Fruit fly (Drosophila melanogaster): ENCODE data around the gene Sfp24Bb.

Sfp24Bb gene

DNA sequence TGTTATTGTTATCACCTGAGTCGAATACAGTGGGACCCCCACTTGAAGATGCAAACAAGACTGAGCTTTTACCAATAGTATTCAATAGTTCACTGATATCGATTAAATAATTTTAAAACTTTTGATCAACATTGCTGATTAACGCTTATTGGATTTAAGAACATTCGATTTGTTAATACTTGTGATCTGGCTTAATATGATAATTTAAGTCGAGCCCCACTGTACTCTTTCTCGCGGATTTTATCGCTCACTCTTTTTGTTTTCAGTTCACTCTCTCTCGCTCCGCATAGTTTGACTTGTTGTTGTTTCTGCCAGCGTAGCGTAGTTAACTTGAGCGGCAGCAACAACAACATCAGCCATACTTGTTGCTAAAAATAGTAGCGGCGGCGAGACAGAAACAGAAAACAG lies 13.9 kb downstream of the Sfp24Bb start (continued):
- peak; percentile 95 for TF ChIP-seq CG8359 (GFP tag; optimal IDR thresholded peaks at IDR 0.05; ENCODE audit: borderline replicate concordance)
- TF ChIP-seq CG4404 (GFP tag; IDR thresholded peaks at IDR 0.05), result peak; percentile 95
- peak; percentile 91 for TF ChIP-seq tup (GFP tag; optimal IDR thresholded peaks at IDR 0.05)
- TF ChIP-seq Oaz (GFP tag; IDR thresholded peaks at IDR 0.05), result peak; percentile 95
- peak; percentile 88 for TF ChIP-seq Neu2 (GFP tag; optimal IDR thresholded peaks at IDR 0.05; ENCODE audit: borderline replicate concordance)
- TF ChIP-seq shn (GFP tag; optimal IDR thresholded peaks at IDR 0.05), result peak; percentile 97
- peak; percentile 98 for TF ChIP-seq CG34422 (GFP tag; IDR thresholded peaks at IDR 0.05)
- TF ChIP-seq E2f1 (GFP tag; IDR thresholded peaks at IDR 0.05), result peak; percentile 98
- TF ChIP-seq bcd (GFP tag; optimal IDR thresholded peaks at IDR 0.05), result peak; percentile 98
- peak; percentile 97 for TF ChIP-seq pb (GFP tag; optimal IDR thresholded peaks at IDR 0.05)
- TF ChIP-seq CG7963 (GFP tag; IDR thresholded peaks at IDR 0.05; ENCODE audit: partially characterized antibody), result no peak
- TF ChIP-seq CG8765 (GFP tag; IDR thresholded peaks at IDR 0.05), result peak; percentile 95
- TF ChIP-seq Bdp1 (GFP tag; optimal IDR thresholded peaks at IDR 0.05), result peak; percentile 91
- TF ChIP-seq sob (GFP tag; IDR thresholded peaks at IDR 0.05), result peak; percentile 98
- TF ChIP-seq CG12071 (GFP tag; optimal IDR thresholded peaks at IDR 0.05), result peak; percentile 99
- TF ChIP-seq CG6654 (GFP tag; optimal IDR thresholded peaks at IDR 0.05), result peak; percentile 91
- TF ChIP-seq dpn (GFP tag; optimal IDR thresholded peaks at IDR 0.05), result peak; percentile 98 to 99
- TF ChIP-seq B-H1 (GFP tag; IDR thresholded peaks at IDR 0.05), result peak; percentile 97
- TF ChIP-seq chm (GFP tag; IDR thresholded peaks at IDR 0.05), result peak; percentile 99
- peak; percentile 98 for TF ChIP-seq CG18619 (GFP tag; optimal IDR thresholded peaks at IDR 0.05)
- peak; percentile 98 for TF ChIP-seq zfh1 (GFP tag; IDR thresholded peaks at IDR 0.05)
- TF ChIP-seq ttk (GFP tag; IDR thresholded peaks at IDR 0.05), result peak; percentile 97
- TF ChIP-seq CG10431 (GFP tag; optimal IDR thresholded peaks at IDR 0.05), result peak; percentile 96
- peak; percentile 97 for TF ChIP-seq kni (GFP tag; optimal IDR thresholded peaks at IDR 0.05)
- peak; percentile 92 for TF ChIP-seq CG8281 (tag; optimal IDR thresholded peaks at IDR 0.05)
- peak; percentile 98 for TF ChIP-seq az2 (GFP tag; optimal IDR thresholded peaks at IDR 0.05)
- peak; percentile 97 for TF ChIP-seq CG3407 (GFP tag; optimal IDR thresholded peaks at IDR 0.05)
- peak; percentile 98 for TF ChIP-seq Antp (GFP tag; optimal IDR thresholded peaks at IDR 0.05)
- peak; percentile 93 for TF ChIP-seq exex (tag; optimal IDR thresholded peaks at IDR 0.05)
- TF ChIP-seq Mad (GFP tag; optimal IDR thresholded peaks at IDR 0.05), result peak; percentile 94
- TF ChIP-seq ind (GFP tag; optimal IDR thresholded peaks at IDR 0.05), result peak; percentile 99
- peak; percentile 86 for TF ChIP-seq sr (GFP tag; IDR thresholded peaks at IDR 0.05)
- peak; percentile 97 for TF ChIP-seq CG2875 (GFP tag; optimal IDR thresholded peaks at IDR 0.05)
- TF ChIP-seq cwo (GFP tag; optimal IDR thresholded peaks at IDR 0.05), result peak; percentile 97
- TF ChIP-seq CG1792 (GFP tag; optimal IDR thresholded peaks at IDR 0.05), result peak; percentile 96
- TF ChIP-seq ems (GFP tag; optimal IDR thresholded peaks at IDR 0.05), result peak; percentile 98
- TF ChIP-seq chn (GFP tag; optimal IDR thresholded peaks at IDR 0.05), result peak; percentile 96
- TF ChIP-seq E2f2 (GFP tag; IDR thresholded peaks at IDR 0.05), result peak; percentile 87
- TF ChIP-seq CG17829 (tag; optimal IDR thresholded peaks at IDR 0.05), result peak; percentile 99
- TF ChIP-seq B-H2 (GFP tag; optimal IDR thresholded peaks at IDR 0.05), result peak; percentile 99
- TF ChIP-seq dm (GFP tag; optimal IDR thresholded peaks at IDR 0.05), result peak; percentile 96
- TF ChIP-seq eyg (GFP tag; optimal IDR thresholded peaks at IDR 0.05), result peak; percentile 97
- peak; percentile 98 for TF ChIP-seq gro (GFP tag; optimal IDR thresholded peaks at IDR 0.05)
- peak; percentile 93 for TF ChIP-seq CG17612 (GFP tag; IDR thresholded peaks at IDR 0.05)
- TF ChIP-seq CG11456 (GFP tag; IDR thresholded peaks at IDR 0.05), result peak; percentile 97
- no peak for TF ChIP-seq CG1832 (GFP tag; optimal IDR thresholded peaks at IDR 0.05)
- TF ChIP-seq CG6683 (GFP tag; optimal IDR thresholded peaks at IDR 0.05), result peak; percentile 96
- TF ChIP-seq CG10147 (GFP tag; optimal IDR thresholded peaks at IDR 0.05), result peak; percentile 98
- peak; percentile 88 for TF ChIP-seq Doc2 (GFP tag; IDR thresholded peaks at IDR 0.05)
- TF ChIP-seq CG9215 (GFP tag; IDR thresholded peaks at IDR 0.05), result peak; percentile 97
- peak; percentile 97 for TF ChIP-seq sqz (GFP tag; optimal IDR thresholded peaks at IDR 0.05)
- peak; percentile 97 for TF ChIP-seq Optix (GFP tag; IDR thresholded peaks at IDR 0.05)

Data from whole organism, embryonic.